Fruit fly (Drosophila melanogaster) S2 (cell line): Measurements from ENCODE around the gene CG42762.

Experiments
- CG8478 ChIP-seq: fragments of >200 bp; optimal IDR thresholded peaks from 2 replicates; lab custom pipeline; 2018
- CTCF ChIP-seq, 2 experiments: fragments of >200 bp; optimal IDR thresholded peaks; 2 replicates each; lab custom pipeline; 2018

DNA sequence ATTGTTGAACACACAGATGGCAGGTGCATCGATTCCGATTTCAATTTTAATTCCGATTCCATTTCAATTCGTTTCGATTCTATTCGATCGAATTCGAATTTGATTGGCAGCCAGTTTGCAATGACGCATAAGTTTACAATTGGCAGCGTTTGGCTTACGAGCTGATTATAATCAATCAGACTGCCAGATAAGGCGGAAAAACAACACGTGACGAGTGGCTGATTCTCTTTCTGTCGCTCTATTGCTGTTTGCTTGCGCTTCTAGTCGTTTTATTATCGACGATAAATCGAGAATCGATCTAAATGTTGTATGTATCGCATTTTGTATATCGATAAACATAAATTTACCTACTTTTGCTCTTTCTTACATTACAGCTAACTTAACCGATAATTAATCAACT, 39.1 kb downstream of the CG42762 start:
- TF ChIP-seq CTCF (optimal IDR thresholded peaks at IDR 0.05; lab: Kevin White, UChicago) = no peak
- TF ChIP-seq CG8478 (lab: Kevin White, UChicago) = no peak
